Worm (Caenorhabditis elegans) whole organism, L4/young adult: ENCODE data around the gene hlh-3.

Source experiments
- W03F9.2 ChIP-seq: fragments of 150-350 bp; optimal IDR thresholded peaks from 2 replicates; lab custom pipeline; 2014; ENCODE audit warnings: missing biosample characterization, missing genetic modification characterization
- him-1 ChIP-seq: sonication (generic microtip); optimal IDR thresholded peaks from 2 replicates; lab custom pipeline; 2016; ENCODE audit warnings: missing genotype, missing genetic modification reagents, missing genetic modification characterization, missing compliant biosample characterization

DNA sequence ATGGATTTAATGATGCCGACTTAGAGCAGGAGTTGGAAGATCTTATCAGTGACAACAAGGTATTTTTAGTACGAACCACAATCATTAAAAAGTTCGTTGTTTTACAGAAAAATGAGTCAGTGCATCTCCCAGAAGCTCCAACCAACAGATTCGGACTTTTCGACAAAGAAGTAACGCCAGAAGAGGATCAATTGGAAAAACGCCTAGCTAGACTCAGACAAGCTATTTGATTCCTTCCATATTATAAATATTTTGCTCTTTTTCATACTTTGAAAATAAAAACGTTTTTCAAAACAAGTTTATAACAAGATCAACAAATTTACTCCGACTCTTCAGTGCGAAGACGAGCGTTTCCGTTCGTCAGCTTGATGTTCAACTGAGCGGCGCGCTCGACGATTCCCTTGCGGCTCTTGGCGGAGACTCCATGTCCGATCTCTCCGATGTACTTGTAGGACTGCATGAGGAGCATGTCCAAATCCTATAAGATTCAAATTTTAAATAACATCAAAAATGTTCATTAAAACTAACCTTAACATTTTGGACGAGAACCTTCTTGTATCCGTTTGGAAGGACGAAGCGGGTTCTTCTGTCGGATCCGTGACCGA lies 30.1 kb upstream of the hlh-3 start:
- no peak for TF ChIP-seq W03F9.2 (tag; lab: Kevin White, UChicago)
- no peak for TF ChIP-seq him-1 (tag; lab: Kevin White, UChicago)
